Fruit fly (Drosophila melanogaster): ENCODE measurements around the gene mRpL9.

The mRpL9 gene

DNA sequence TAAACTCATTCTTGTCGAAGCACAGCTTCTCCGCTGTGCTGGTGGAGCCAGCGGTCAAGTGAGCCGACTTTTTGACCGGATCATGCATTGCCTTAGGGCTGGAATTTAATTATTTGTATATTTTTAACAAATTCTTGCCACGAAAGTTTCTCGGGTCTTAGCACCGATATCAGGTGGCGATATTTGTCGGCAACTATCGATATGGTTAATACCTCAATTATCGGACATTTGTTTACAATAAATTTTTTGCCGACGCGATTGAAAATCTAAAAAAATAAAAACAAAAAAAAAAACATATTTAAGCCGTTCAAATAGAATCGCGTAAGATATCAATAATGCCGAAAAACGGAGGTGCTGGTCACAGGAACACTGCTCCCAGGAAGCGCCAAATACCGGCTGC, 31.0 kb downstream of the mRpL9 start, which contains the start of the genes Cog2 and Trax (continued):
- TF ChIP-seq CG6683 (GFP tag; optimal IDR thresholded peaks at IDR 0.05): no peak
- TF ChIP-seq pita (GFP tag; optimal IDR thresholded peaks at IDR 0.05): no peak
- TF ChIP-seq D (optimal IDR thresholded peaks at IDR 0.05): no peak
- no peak for TF ChIP-seq D (GFP tag; optimal IDR thresholded peaks at IDR 0.05)
- no peak for TF ChIP-seq bcd (GFP tag; optimal IDR thresholded peaks at IDR 0.05)
- TF ChIP-seq CG11456 (GFP tag; IDR thresholded peaks at IDR 0.05): no peak
- no peak for TF ChIP-seq H2.0 (GFP tag; IDR thresholded peaks at IDR 0.05)
- TF ChIP-seq CG4617 (GFP tag; optimal IDR thresholded peaks at IDR 0.05; ENCODE audit: borderline replicate concordance): peak; percentile 49
- peak; percentile 92 for TF ChIP-seq zen2 (GFP tag; IDR thresholded peaks at IDR 0.05; ENCODE audit: partially characterized antibody)
- TF ChIP-seq CG2199 (GFP tag; IDR thresholded peaks at IDR 0.05): no peak
- no peak for TF ChIP-seq CG5245 (GFP tag; optimal IDR thresholded peaks at IDR 0.05)
- TF ChIP-seq Hand (GFP tag; optimal IDR thresholded peaks at IDR 0.05): no peak
- no peak for TF ChIP-seq CG13894 (tag; optimal IDR thresholded peaks at IDR 0.05)
- no peak for TF ChIP-seq NC2β (GFP tag; optimal IDR thresholded peaks at IDR 0.05)
- TF ChIP-seq CG14710 (tag; optimal IDR thresholded peaks at IDR 0.05): no peak
- peak; percentile 71; the same call in 2 of the 3 replicates for TF ChIP-seq mld (GFP tag; IDR thresholded peaks at IDR 0.05; ENCODE audit: partially characterized antibody)
- peak; percentile 54 for TF ChIP-seq MESR4 (GFP tag; optimal IDR thresholded peaks at IDR 0.05)
- TF ChIP-seq CG6854 (GFP tag; optimal IDR thresholded peaks at IDR 0.05): no peak
- TF ChIP-seq Adf1 (GFP tag; IDR thresholded peaks at IDR 0.05): no peak
- TF ChIP-seq C15 (GFP tag; IDR thresholded peaks at IDR 0.05): no peak
- TF ChIP-seq Six4 (GFP tag; optimal IDR thresholded peaks at IDR 0.05): no peak
- no peak for TF ChIP-seq CG31441 (GFP tag; IDR thresholded peaks at IDR 0.05)
- TF ChIP-seq seq (GFP tag; IDR thresholded peaks at IDR 0.05): no peak
- TF ChIP-seq knrl (GFP tag; IDR thresholded peaks at IDR 0.05; ENCODE audit: partially characterized antibody): peak; percentile 77
- TF ChIP-seq Deaf1 (tag; optimal IDR thresholded peaks at IDR 0.05): no peak
- TF ChIP-seq gfzf (GFP tag; optimal IDR thresholded peaks at IDR 0.05): no peak
- TF ChIP-seq nerfin-2 (GFP tag; IDR thresholded peaks at IDR 0.05; ENCODE audit: partially characterized antibody): peak; percentile 53; the same call in 1 of the 2 replicates
- TF ChIP-seq CG17612 (GFP tag; IDR thresholded peaks at IDR 0.05): no peak
- no peak for TF ChIP-seq tgo (GFP tag; IDR thresholded peaks at IDR 0.05)
- TF ChIP-seq jumu (GFP tag; optimal IDR thresholded peaks at IDR 0.05): no peak
- no peak for TF ChIP-seq Blimp-1 (GFP tag; optimal IDR thresholded peaks at IDR 0.05)
- TF ChIP-seq ara (GFP tag; IDR thresholded peaks at IDR 0.05): no peak
- TF ChIP-seq mirr (GFP tag; optimal IDR thresholded peaks at IDR 0.05): no peak
- TF ChIP-seq stc (GFP tag; IDR thresholded peaks at IDR 0.05): no peak
- peak; percentile 78 for TF ChIP-seq tna (GFP tag; IDR thresholded peaks at IDR 0.05; ENCODE audit: partially characterized antibody)
- no peak for TF ChIP-seq CG9609 (GFP tag; optimal IDR thresholded peaks at IDR 0.05)
- no peak for TF ChIP-seq CG10543 (GFP tag; optimal IDR thresholded peaks at IDR 0.05)
- no peak for TF ChIP-seq CG6813 (GFP tag; optimal IDR thresholded peaks at IDR 0.05)
- peak; percentile 46 for TF ChIP-seq CG2116 (GFP tag; optimal IDR thresholded peaks at IDR 0.05)
- TF ChIP-seq trem (tag; optimal IDR thresholded peaks at IDR 0.05): no peak
- TF ChIP-seq salm (tag; optimal IDR thresholded peaks at IDR 0.05): no peak
- no peak for TF ChIP-seq tx (GFP tag; optimal IDR thresholded peaks at IDR 0.05)
- TF ChIP-seq zfh2 (GFP tag; optimal IDR thresholded peaks at IDR 0.05): no peak
- no peak for TF ChIP-seq crol (GFP tag; IDR thresholded peaks at IDR 0.05)
- TF ChIP-seq D19B (GFP tag; optimal IDR thresholded peaks at IDR 0.05): no peak
- TF ChIP-seq lab (GFP tag; optimal IDR thresholded peaks at IDR 0.05): no peak
- no peak for TF ChIP-seq Myb (GFP tag; optimal IDR thresholded peaks at IDR 0.05)
- TF ChIP-seq CG3065 (GFP tag; optimal IDR thresholded peaks at IDR 0.05): no peak
- TF ChIP-seq BtbVII (GFP tag; optimal IDR thresholded peaks at IDR 0.05): no peak
- TF ChIP-seq CG11247 (GFP tag; IDR thresholded peaks at IDR 0.05): no peak
- no peak for TF ChIP-seq eyg (GFP tag; optimal IDR thresholded peaks at IDR 0.05)
- no peak for TF ChIP-seq jing (GFP tag; optimal IDR thresholded peaks at IDR 0.05)
